Fruit fly (Drosophila melanogaster): ENCODE data around the gene CG32755.

CG32755 gene

DNA sequence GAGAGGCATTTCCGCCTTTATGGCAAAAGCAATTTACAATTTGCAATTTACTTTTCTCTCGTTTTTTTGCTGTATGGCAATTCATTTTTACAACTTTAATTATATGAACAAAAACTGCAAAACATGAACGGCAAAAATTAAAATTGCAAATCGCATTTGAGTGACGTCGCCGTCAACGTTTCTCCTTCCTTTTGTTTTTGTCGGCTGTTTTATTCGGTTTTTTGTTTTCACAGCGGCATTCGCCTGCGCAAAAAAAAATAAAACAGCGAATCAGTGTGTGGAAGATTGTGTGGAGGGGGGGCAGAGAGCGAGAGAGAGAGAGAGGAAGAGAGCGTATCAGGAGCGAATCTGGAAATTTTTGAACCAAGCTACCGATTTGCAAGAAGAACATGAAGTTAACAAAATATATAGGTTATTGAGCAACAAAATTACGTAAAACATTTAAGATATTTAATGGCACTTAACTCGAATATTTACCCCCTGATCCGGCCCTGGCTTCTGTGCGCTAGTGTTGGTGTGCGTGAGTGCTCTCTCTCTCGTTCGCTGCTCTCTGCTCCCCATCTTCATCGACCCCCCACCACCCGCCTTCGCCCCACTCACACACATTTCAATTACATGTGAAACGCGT is 31.4 kb upstream of the CG32755 start (continued):
- TF ChIP-seq Gug (GFP tag; IDR thresholded peaks at IDR 0.05) (peak; percentile 99), bowl (GFP tag; IDR thresholded peaks at IDR 0.05) (peak; percentile 98), Lim3 (GFP tag; IDR thresholded peaks at IDR 0.05) (peak; percentile 94), CG13894 (tag; optimal IDR thresholded peaks at IDR 0.05) (peak; percentile 99), br (optimal IDR thresholded peaks at IDR 0.05) (no peak), Dip2 (GFP tag; IDR thresholded peaks at IDR 0.05) (peak; percentile 81), z (GFP tag; IDR thresholded peaks at IDR 0.05) (peak; percentile 75; the same call in 2 of the 3 replicates), CG6654 (GFP tag; optimal IDR thresholded peaks at IDR 0.05) (peak; percentile 93), E2f1 (GFP tag; IDR thresholded peaks at IDR 0.05) (peak; percentile 99), kni (GFP tag; optimal IDR thresholded peaks at IDR 0.05) (peak; percentile 78), Dll (GFP tag; IDR thresholded peaks at IDR 0.05; ENCODE audit: partially characterized antibody) (0 out of 4 replicates have a peak, but pooled peaks have one; percentile 50), zfh1 (GFP tag; IDR thresholded peaks at IDR 0.05) (peak; percentile 99), CG3163 (GFP tag; optimal IDR thresholded peaks at IDR 0.05) (peak; percentile 92), pho (GFP tag; optimal IDR thresholded peaks at IDR 0.05) (peak; percentile 99), Pdp1 (GFP tag; optimal IDR thresholded peaks at IDR 0.05) (peak; percentile 99), CG10321 (GFP tag; IDR thresholded peaks at IDR 0.05) (peak; percentile 88), hth (optimal IDR thresholded peaks at IDR 0.05) (no peak), prd (optimal IDR thresholded peaks at IDR 0.05) (no peak), prd (GFP tag; IDR thresholded peaks at IDR 0.05) (peak; percentile 100), Sox100B (GFP tag; optimal IDR thresholded peaks at IDR 0.05) (peak; percentile 95), sqz (GFP tag; optimal IDR thresholded peaks at IDR 0.05) (peak; percentile 99), gce (GFP tag; IDR thresholded peaks at IDR 0.05) (peak; percentile 99), NC2α (GFP tag; optimal IDR thresholded peaks at IDR 0.05) (peak; percentile 98), Dek (tag; optimal IDR thresholded peaks at IDR 0.05) (peak; percentile 99), CG42726 (GFP tag; IDR thresholded peaks at IDR 0.05; ENCODE audit: partially characterized antibody) (peak; percentile 90), Trl (optimal IDR thresholded peaks at IDR 0.05) (peak; percentile 89 to 97), Trl (GFP tag; optimal IDR thresholded peaks at IDR 0.05) (peak; percentile 99), CG30431 (GFP tag; optimal IDR thresholded peaks at IDR 0.05) (peak; percentile 99), sc (optimal IDR thresholded peaks at IDR 0.05) (no peak), sc (GFP tag; optimal IDR thresholded peaks at IDR 0.05) (peak; percentile 94), CG16863 (GFP tag; optimal IDR thresholded peaks at IDR 0.05) (peak; percentile 99), CG13296 (GFP tag; optimal IDR thresholded peaks at IDR 0.05) (peak; percentile 99), Ssrp (tag; optimal IDR thresholded peaks at IDR 0.05) (peak; percentile 98), Dad (GFP tag; optimal IDR thresholded peaks at IDR 0.05) (peak; percentile 99), Max (GFP tag; optimal IDR thresholded peaks at IDR 0.05) (peak; percentile 97), Bdp1 (GFP tag; optimal IDR thresholded peaks at IDR 0.05) (peak; percentile 92), CG2875 (GFP tag; optimal IDR thresholded peaks at IDR 0.05) (peak; percentile 98), sob (GFP tag; IDR thresholded peaks at IDR 0.05) (peak; percentile 100), E2f2 (GFP tag; IDR thresholded peaks at IDR 0.05) (peak; percentile 89), abd-A (tag; optimal IDR thresholded peaks at IDR 0.05) (peak; percentile 93), hkb (optimal IDR thresholded peaks at IDR 0.05) (no peak), hkb (GFP tag; IDR thresholded peaks at IDR 0.05) (peak; percentile 99), YL-1 (GFP tag; optimal IDR thresholded peaks at IDR 0.05) (peak; percentile 95), sr (GFP tag; IDR thresholded peaks at IDR 0.05) (peak; percentile 96), Lpt (GFP tag; optimal IDR thresholded peaks at IDR 0.05) (no peak), Doc3 (GFP tag; IDR thresholded peaks at IDR 0.05; ENCODE audit: partially characterized antibody) (no peak), CG16815 (GFP tag; optimal IDR thresholded peaks at IDR 0.05) (peak; percentile 99), CG15479 (GFP tag; optimal IDR thresholded peaks at IDR 0.05) (no peak), CG17568 (GFP tag; optimal IDR thresholded peaks at IDR 0.05) (peak; percentile 97), CG3726 (GFP tag; IDR thresholded peaks at IDR 0.05) (peak; percentile 100), Fer1 (GFP tag; optimal IDR thresholded peaks at IDR 0.05) (peak; percentile 99), grau (tag; optimal IDR thresholded peaks at IDR 0.05) (peak; percentile 98)

Data from whole organism, embryonic.